Worm (Caenorhabditis elegans) whole organism, early embryonic: ENCODE data around the gene let-711.
A peak's percentile ranks its signal among the peaks of the same experiment; 100 is the strongest.
"Not testable (repeated sequence)": the region's sequence is repeated elsewhere in the genome, so short reads cannot be mapped to it uniquely, and the experiment has no call there.

Source experiments
- B0310.2 ChIP-seq: sonication (generic microtip); optimal IDR thresholded peaks from 2 replicates; lab custom pipeline; 2016; ENCODE audit warnings: mild to moderate bottlenecking, missing genetic modification characterization, missing compliant biosample characterization
- F13C5.2 ChIP-seq: sonication (generic microtip); optimal IDR thresholded peaks from 2 replicates; lab custom pipeline; 2017; ENCODE audit warnings: mild to moderate bottlenecking, missing genetic modification characterization, inconsistent platforms, missing compliant biosample characterization
- aly-1 ChIP-seq: sonication (generic microtip); optimal IDR thresholded peaks from 2 replicates; lab custom pipeline; 2016; ENCODE audit warnings: missing genetic modification characterization, missing compliant biosample characterization
- ama-1 ChIP-seq: fragments of 150-350 bp; optimal IDR thresholded peaks from 2 replicates; lab custom pipeline; 2014
- ceh-13 ChIP-seq: fragments of 200-800 bp; sonication (Bioruptor generic); optimal IDR thresholded peaks from 2 replicates; lab custom pipeline; 2018; ENCODE audit warnings: mild to moderate bottlenecking, missing genetic modification characterization, missing compliant biosample characterization
- ceh-36 ChIP-seq: sonication (generic microtip); optimal IDR thresholded peaks from 2 replicates; lab custom pipeline; 2016; ENCODE audit warnings: missing genetic modification characterization, inconsistent platforms, missing compliant biosample characterization
- ets-7 ChIP-seq: sonication (generic microtip); optimal IDR thresholded peaks from 2 replicates; lab custom pipeline; 2016; ENCODE audit warnings: missing genotype, missing genetic modification characterization, missing compliant biosample characterization
- flt-1 ChIP-seq: fragments of 200-800 bp; sonication (Bioruptor generic); IDR thresholded peaks from 2 replicates; pipeline ENCODE4 v1.3.6; 2022; ENCODE audit warnings: missing genetic modification characterization, missing compliant biosample characterization
- hmbx-1 ChIP-seq: sonication (generic microtip); optimal IDR thresholded peaks from 2 replicates; lab custom pipeline; 2016; ENCODE audit warnings: mild to moderate bottlenecking, missing genetic modification characterization, missing compliant biosample characterization
- hmg-4 ChIP-seq: fragments of 200-800 bp; sonication (Bioruptor generic); optimal IDR thresholded peaks from 2 replicates; lab custom pipeline; 2018; ENCODE audit warnings: mild to moderate bottlenecking, missing genetic modification characterization, missing compliant biosample characterization
- hnd-1 ChIP-seq: sonication (generic microtip); optimal IDR thresholded peaks from 2 replicates; lab custom pipeline; 2016; ENCODE audit warnings: missing genetic modification characterization, missing compliant biosample characterization
- pes-1 ChIP-seq: fragments of 200-800 bp; sonication (Bioruptor generic); IDR thresholded peaks from 2 replicates; pipeline ENCODE4 v1.3.6; 2022; ENCODE audit warnings: missing genetic modification reagents, missing genetic modification characterization, missing compliant biosample characterization
- scrt-1 ChIP-seq: fragments of 200-800 bp; sonication (Bioruptor generic); IDR thresholded peaks from 2 replicates; pipeline ENCODE4 v1.3.6; 2022; ENCODE audit warnings: missing genetic modification characterization, missing compliant biosample characterization
- sea-1 ChIP-seq: fragments of 200-800 bp; sonication (Bioruptor generic); conservative IDR thresholded peaks from 2 replicates; pipeline ENCODE4 v1.3.6; 2022; ENCODE audit warnings: missing genetic modification characterization, missing compliant biosample characterization
- tbx-11 ChIP-seq: fragments of 200-800 bp; sonication (Bioruptor generic); IDR thresholded peaks from 2 replicates; pipeline ENCODE4 v1.3.6; 2022; ENCODE audit warnings: missing genetic modification characterization, missing compliant biosample characterization
- tbx-37 ChIP-seq: fragments of 200-800 bp; sonication (Bioruptor generic); conservative IDR thresholded peaks from 2 replicates; pipeline ENCODE4 v1.3.6; 2022; ENCODE audit warnings: missing genetic modification reagents, missing genetic modification characterization, missing compliant biosample characterization
- tra-4 ChIP-seq: sonication (generic microtip); optimal IDR thresholded peaks from 2 replicates; lab custom pipeline; 2017; ENCODE audit warnings: missing genetic modification characterization, missing compliant biosample characterization

The let-711 gene

ce11 chrIII:6970744-6971143 lies 24.2 kb downstream of the let-711 start:
- TF ChIP-seq tbx-11 (GFP tag; lab: Robert Waterston, UW) (no peak), ets-7 (no peak), F13C5.2 (tag; lab: Kevin White, UChicago) (no peak), flt-1 (GFP tag; lab: Robert Waterston, UW) (no peak), B0310.2 (no peak), hmg-4 (GFP tag; lab: Kevin White, UChicago) (no peak), tra-4 (tag; lab: Kevin White, UChicago) (no peak), ama-1 (lab: Kevin White, UChicago) (no peak), pes-1 (no peak), ceh-13 (GFP tag; lab: Kevin White, UChicago) (no peak), hnd-1 (tag; lab: Kevin White, UChicago) (no peak), scrt-1 (no peak), hmbx-1 (tag; lab: Kevin White, UChicago) (no peak), aly-1 (no peak), sea-1 (GFP tag; lab: Robert Waterston, UW) (no peak)

DNA sequence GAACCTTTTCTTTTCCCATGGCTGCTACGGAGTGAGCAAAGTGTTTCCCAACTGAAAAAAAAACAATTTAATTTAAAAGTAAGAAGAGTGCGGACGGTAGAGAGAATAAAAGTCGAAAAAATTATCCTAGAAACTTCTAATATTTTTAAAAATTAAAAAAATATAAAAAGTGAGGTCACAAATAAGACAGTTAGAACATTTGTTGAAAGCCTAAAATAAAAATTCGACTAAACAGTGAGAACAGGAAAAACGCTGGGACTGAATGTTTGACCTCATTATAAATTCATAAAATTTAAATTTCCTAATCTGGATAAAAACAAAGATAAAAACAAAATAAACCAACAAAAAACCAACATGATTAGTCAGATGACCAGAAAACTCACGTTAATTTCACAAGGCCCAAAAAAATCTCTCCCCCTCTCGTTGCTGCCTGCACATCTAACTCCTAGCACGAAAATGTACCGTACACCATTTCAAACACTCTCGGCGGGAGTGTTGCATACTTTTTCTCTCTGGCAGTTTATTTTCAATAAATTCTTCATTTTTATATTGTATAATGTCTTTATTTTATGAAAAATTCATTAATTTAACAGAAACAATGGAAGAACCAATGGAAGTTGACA lies 25.3 kb downstream of the let-711 start, which contains the start of the genes eef-1A.1 and rfc-4:
eef-1A.1 (minus strand) TSS at position 51 of the 623 bp plus-strand sequence.
rfc-4 (plus strand) TSS at position 592 of the 623 bp plus-strand sequence.
- TF ChIP-seq sea-1 (GFP tag; lab: Robert Waterston, UW) = no peak
- TF ChIP-seq hmg-4 (GFP tag; lab: Kevin White, UChicago) = peak; percentile 61
- TF ChIP-seq flt-1 (GFP tag; lab: Robert Waterston, UW) = peak; percentile 84
- TF ChIP-seq hmbx-1 (tag; lab: Kevin White, UChicago) = peak; percentile 9
- peak; percentile 89 for TF ChIP-seq F13C5.2 (tag; lab: Kevin White, UChicago)
- TF ChIP-seq tbx-37 (GFP tag; lab: Robert Waterston, UW) = peak; percentile 59
- TF ChIP-seq hnd-1 (tag; lab: Kevin White, UChicago) = peak; percentile 50
- peak; percentile 7 for TF ChIP-seq ceh-36 (tag; lab: Kevin White, UChicago)
- no peak for TF ChIP-seq ets-7

DNA sequence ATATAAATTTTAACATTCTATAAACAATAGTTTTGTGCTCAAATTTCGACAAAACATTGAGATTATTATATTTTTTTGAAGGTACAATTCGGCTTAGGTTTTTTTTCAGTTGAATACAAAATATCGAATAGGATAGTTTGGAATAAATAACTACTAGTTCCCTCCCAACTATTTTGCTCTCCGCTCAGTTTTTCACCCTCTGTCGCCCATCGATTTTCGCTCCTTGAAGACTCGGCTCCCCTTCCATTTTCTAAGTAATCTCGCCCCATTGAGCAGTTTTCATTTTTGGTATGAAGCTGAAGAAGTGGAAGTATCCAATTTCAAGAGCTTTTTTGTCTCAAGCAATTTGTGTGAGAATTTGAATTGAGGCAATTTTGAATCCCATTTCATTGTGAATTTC lies 27.2 kb downstream of the let-711 start, which contains the start of gene F31E3.2:
F31E3.2 (plus strand) TSS at position 301 of the 400 bp plus-strand sequence.
- TF ChIP-seq ceh-13 (GFP tag; lab: Kevin White, UChicago) (no peak), F13C5.2 (tag; lab: Kevin White, UChicago) (no peak), tbx-37 (GFP tag; lab: Robert Waterston, UW) (no peak), hmbx-1 (tag; lab: Kevin White, UChicago) (no peak), hmg-4 (GFP tag; lab: Kevin White, UChicago) (no peak), scrt-1 (no peak), tra-4 (tag; lab: Kevin White, UChicago) (no peak), ets-7 (no peak)

ce11 chrIII:6974952-6975351 lies 28.4 kb downstream of the let-711 start:
- TF ChIP-seq tbx-11 (GFP tag; lab: Robert Waterston, UW) (no peak), scrt-1 (no peak), tbx-37 (GFP tag; lab: Robert Waterston, UW) (no peak), hmbx-1 (tag; lab: Kevin White, UChicago) (no peak), ceh-13 (GFP tag; lab: Kevin White, UChicago) (no peak), B0310.2 (no peak), ceh-36 (tag; lab: Kevin White, UChicago) (no peak), hnd-1 (tag; lab: Kevin White, UChicago) (no peak)

DNA sequence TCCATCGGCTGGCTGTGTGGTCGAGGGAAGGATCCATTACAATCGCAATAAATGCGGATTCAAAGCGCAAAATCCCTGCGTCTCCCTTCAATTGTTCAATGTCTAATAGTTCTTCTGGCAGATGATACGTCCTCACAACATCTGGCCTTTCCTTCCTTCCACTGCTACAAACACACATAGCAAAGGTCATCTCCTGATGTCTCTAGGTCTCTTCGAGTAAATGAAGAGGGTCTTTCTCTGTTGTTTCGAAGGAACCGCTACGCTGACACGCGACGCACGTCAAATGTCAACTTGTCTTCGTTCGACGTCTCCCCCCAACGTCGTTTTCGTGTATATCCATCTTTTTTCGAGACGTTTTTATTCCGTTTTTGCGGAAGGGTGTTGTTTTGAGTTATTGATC lies 32.4 kb downstream of the let-711 start:
- TF ChIP-seq tbx-37 (GFP tag; lab: Robert Waterston, UW) (no peak), hnd-1 (tag; lab: Kevin White, UChicago) (no peak), hmg-4 (GFP tag; lab: Kevin White, UChicago) (peak; percentile 80), aly-1 (no peak), scrt-1 (0 out of 2 replicates have a peak, but pooled peaks have one; percentile 7), ceh-13 (GFP tag; lab: Kevin White, UChicago) (no peak)

DNA sequence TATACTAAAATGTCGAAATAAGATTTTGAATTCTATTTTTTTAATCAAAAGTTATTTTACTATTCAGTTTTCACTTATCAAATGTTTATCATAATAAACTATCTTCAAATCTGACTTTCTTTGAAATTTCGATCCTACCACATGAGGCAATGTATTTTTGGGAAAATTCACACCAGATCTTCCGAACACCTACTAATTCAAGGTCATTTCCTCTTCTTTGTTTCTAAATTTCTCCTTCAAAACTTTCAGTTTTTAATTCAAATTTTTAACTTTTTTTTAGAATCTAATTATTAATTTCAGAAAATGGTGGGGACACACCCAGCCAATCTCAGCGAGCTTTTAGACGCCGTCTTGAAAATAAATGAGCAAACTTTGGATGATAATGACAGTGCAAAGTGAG lies 33.1 kb downstream of the let-711 start, which contains the start of gene ceh-20:
ceh-20 (plus strand) TSS at position 301 of the 400 bp plus-strand sequence.
- TF ChIP-seq hmbx-1 (tag; lab: Kevin White, UChicago) (no peak), tra-4 (tag; lab: Kevin White, UChicago) (no peak), ceh-36 (tag; lab: Kevin White, UChicago) (no peak), ama-1 (lab: Kevin White, UChicago) (no peak), hnd-1 (tag; lab: Kevin White, UChicago) (no peak), F13C5.2 (tag; lab: Kevin White, UChicago) (no peak), B0310.2 (no peak), hmg-4 (GFP tag; lab: Kevin White, UChicago) (no peak), aly-1 (no peak), ets-7 (no peak), tbx-11 (GFP tag; lab: Robert Waterston, UW) (no peak), pes-1 (no peak), scrt-1 (no peak), sea-1 (GFP tag; lab: Robert Waterston, UW) (no peak), flt-1 (GFP tag; lab: Robert Waterston, UW) (no peak), ceh-13 (GFP tag; lab: Kevin White, UChicago) (no peak)

DNA sequence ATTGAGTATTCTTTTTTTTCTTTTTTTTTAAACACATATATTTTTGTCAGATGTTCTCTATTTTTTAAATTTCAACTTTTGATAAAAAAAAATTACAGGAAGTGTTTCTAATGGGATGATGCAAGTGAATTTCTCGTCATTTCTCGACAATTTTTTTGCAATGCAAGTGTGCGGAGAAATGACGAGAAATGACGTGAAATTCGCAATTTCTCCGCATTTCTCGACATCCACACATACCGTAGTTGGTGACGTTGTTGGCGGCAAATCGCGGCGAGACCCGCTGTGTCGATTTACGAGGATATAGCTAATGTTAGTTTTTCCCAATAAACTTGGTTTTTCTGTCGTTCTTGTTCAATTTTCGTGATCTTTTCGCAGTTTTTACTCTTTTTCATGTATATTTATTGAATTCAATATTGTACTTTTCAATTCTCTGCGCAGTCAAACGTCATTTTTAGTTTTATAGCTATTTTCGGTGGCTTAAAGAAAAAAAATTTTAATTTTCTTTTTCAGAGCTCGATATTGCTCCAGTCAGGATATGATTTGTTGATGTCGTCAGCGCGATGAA lies 35.6 kb downstream of the let-711 start, which contains the start of gene F31E3.6:
F31E3.6 (plus strand) TSS at position 93 of the 565 bp plus-strand sequence.
- TF ChIP-seq tra-4 (tag; lab: Kevin White, UChicago); ceh-13 (GFP tag; lab: Kevin White, UChicago); ceh-36 (tag; lab: Kevin White, UChicago): not testable (repeated sequence)
